Worm (Caenorhabditis elegans): ENCODE results near the gene skr-8.
A peak's percentile ranks its signal among the peaks of the same experiment; 100 is the strongest.

The skr-8 gene

ce11 chrIV:17174087-17174486 is 8.5 kb upstream of the skr-8 start:
- TF ChIP-seq Y5F2A.4 (GFP tag; optimal IDR thresholded peaks at IDR 0.05) (no peak), Y105C5A.15 (GFP tag; IDR thresholded peaks at IDR 0.05) (no peak), sdz-12 (GFP tag; optimal IDR thresholded peaks at IDR 0.05) (no peak), nhr-77 (tag; optimal IDR thresholded peaks at IDR 0.05) (no peak), lir-3 (tag; optimal IDR thresholded peaks at IDR 0.05) (no peak), skn-1 (tag; optimal IDR thresholded peaks at IDR 0.05) (no peak), cey-2 (tag; optimal IDR thresholded peaks at IDR 0.05; ENCODE audit: borderline replicate concordance, insufficient read depth) (no peak), mep-1 (tag; optimal IDR thresholded peaks at IDR 0.05) (peak; percentile 51), hlh-11 (tag; optimal IDR thresholded peaks at IDR 0.05) (peak; percentile 95), nhr-25 (tag; optimal IDR thresholded peaks at IDR 0.05; ENCODE audit: borderline replicate concordance, insufficient read depth) (no peak), unc-62 (GFP tag; optimal IDR thresholded peaks at IDR 0.05 in 1 of 2) (no peak), unc-62 (tag; optimal IDR thresholded peaks at IDR 0.05) (no peak), ztf-7 (tag; optimal IDR thresholded peaks at IDR 0.05) (no peak), ceh-44 (GFP tag; IDR thresholded peaks at IDR 0.05) (no peak), lin-38 (GFP tag; IDR thresholded peaks at IDR 0.05) (no peak), ceh-28 (tag; optimal IDR thresholded peaks at IDR 0.05) (no peak), F44E2.7 (GFP tag; IDR thresholded peaks at IDR 0.05) (no peak), ces-1 (GFP tag; optimal IDR thresholded peaks at IDR 0.05) (no peak), zfp-3 (GFP tag; conservative IDR thresholded peaks at IDR 0.05) (no peak), nhr-10 (tag; optimal IDR thresholded peaks at IDR 0.05) (no peak), attf-4 (tag; optimal IDR thresholded peaks at IDR 0.05) (no peak), F10B5.3 (tag; optimal IDR thresholded peaks at IDR 0.05) (no peak), nhr-28 (tag; optimal IDR thresholded peaks at IDR 0.05) (peak; percentile 58), zag-1 (tag; optimal IDR thresholded peaks at IDR 0.05) (no peak), lim-7 (GFP tag; IDR thresholded peaks at IDR 0.05) (no peak), dmd-9 (GFP tag; IDR thresholded peaks at IDR 0.05) (no peak), rbr-2 (tag; optimal IDR thresholded peaks at IDR 0.05) (no peak), mdt-29 (GFP tag; IDR thresholded peaks at IDR 0.05) (no peak), lin-1 (GFP tag; IDR thresholded peaks at IDR 0.05) (peak; percentile 51; the same call in 1 of the 2 replicates), T26A8.4 (GFP tag; IDR thresholded peaks at IDR 0.05) (no peak), Y75B8A.6 (GFP tag; IDR thresholded peaks at IDR 0.05) (no peak), dmd-6 (GFP tag; IDR thresholded peaks at IDR 0.05) (no peak), zip-11 (GFP tag; IDR thresholded peaks at IDR 0.05) (no peak), nhr-102 (tag; optimal IDR thresholded peaks at IDR 0.05) (peak; percentile 90), daf-8 (GFP tag; IDR thresholded peaks at IDR 0.05) (no peak), R02D3.7 (tag; optimal IDR thresholded peaks at IDR 0.05) (no peak), lin-29 (GFP tag; IDR thresholded peaks at IDR 0.05) (no peak), nhr-76 (tag; optimal IDR thresholded peaks at IDR 0.05) (no peak), F26F4.8 (GFP tag; conservative IDR thresholded peaks at IDR 0.05) (no peak), mxl-2 (GFP tag; conservative IDR thresholded peaks at IDR 0.05) (no peak), daf-16 (GFP tag; optimal IDR thresholded peaks at IDR 0.05) (no peak), daf-16 (tag; optimal IDR thresholded peaks at IDR 0.05) (peak; percentile 97), zfp-2 (tag; optimal IDR thresholded peaks at IDR 0.05) (no peak), aha-1 (tag) (no peak), pha-4 (GFP tag; IDR thresholded peaks at IDR 0.05) (no peak), pha-4 (tag; optimal IDR thresholded peaks at IDR 0.05) (no peak), hmg-1.1 (GFP tag; IDR thresholded peaks at IDR 0.05) (no peak), tra-1 (GFP tag; IDR thresholded peaks at IDR 0.05) (no peak), nhr-11 (tag; optimal IDR thresholded peaks at IDR 0.05) (no peak), lin-39 (tag; optimal IDR thresholded peaks at IDR 0.05) (no peak), hif-1 (tag; optimal IDR thresholded peaks at IDR 0.05) (no peak), daf-12 (tag; optimal IDR thresholded peaks at IDR 0.05) (no peak), dpl-1 (GFP tag; optimal IDR thresholded peaks at IDR 0.05) (no peak), F37D6.2 (tag; optimal IDR thresholded peaks at IDR 0.05) (no peak)
